Fruit fly (Drosophila melanogaster) whole organism, prepupa: ENCODE measurements around the gene CG42680.

ENCODE experiments used
- CG10631 ChIP-seq: fragments of 200-800 bp; sonication (Bioruptor generic); optimal IDR thresholded peaks from 2 replicates; lab custom pipeline; 2016; ENCODE audit warnings: missing biosample characterization, missing genetic modification characterization
- CG10669 ChIP-seq: fragments of 200-800 bp; sonication (Bioruptor generic); optimal IDR thresholded peaks from 3 replicates; lab custom pipeline; 2018; ENCODE audit warnings: missing biosample characterization, mild to moderate bottlenecking, missing genetic modification characterization, moderate library complexity
- CG11294 ChIP-seq: fragments of 200-800 bp; sonication (Bioruptor generic); IDR thresholded peaks from 2 replicates; pipeline ENCODE4 v1.3.6; 2022; ENCODE audit warnings: missing biosample characterization, missing genetic modification characterization
- CG11762 ChIP-seq: fragments of 200-800 bp; sonication (Bioruptor generic); optimal IDR thresholded peaks from 3 replicates; lab custom pipeline; 2016; ENCODE audit warnings: missing biosample characterization, missing genetic modification characterization; ENCODE audit not compliant: insufficient read depth
- CG15336 ChIP-seq: fragments of 200-800 bp; sonication (Bioruptor generic); IDR thresholded peaks from 2 replicates; pipeline ENCODE4 v1.3.6; 2022; ENCODE audit warnings: missing biosample characterization, missing genetic modification characterization
- CG3032 ChIP-seq: fragments of 200-800 bp; optimal IDR thresholded peaks from 2 replicates; lab custom pipeline; 2019; ENCODE audit warnings: missing biosample characterization, mild to moderate bottlenecking, missing genetic modification characterization, moderate library complexity
- CG31627 ChIP-seq: fragments of 200-800 bp; sonication (Bioruptor generic); optimal IDR thresholded peaks from 3 replicates; lab custom pipeline; 2016; ENCODE audit warnings: missing biosample characterization, missing genetic modification characterization
- CG32006 ChIP-seq: fragments of 200-800 bp; sonication (Bioruptor generic); optimal IDR thresholded peaks from 3 replicates; lab custom pipeline; 2017; ENCODE audit warnings: missing biosample characterization, mild to moderate bottlenecking, missing genetic modification characterization
- CG34406 ChIP-seq: fragments of 200-800 bp; sonication (Bioruptor generic); optimal IDR thresholded peaks from 3 replicates; lab custom pipeline; 2016; ENCODE audit warnings: missing biosample characterization, missing genetic modification characterization
- CG4318 ChIP-seq: fragments of 200-800 bp; sonication (Bioruptor generic); optimal IDR thresholded peaks from 3 replicates; lab custom pipeline; 2017; ENCODE audit warnings: missing biosample characterization, mild to moderate bottlenecking, missing genetic modification characterization
- CG6276 ChIP-seq: fragments of 200-800 bp; sonication (Bioruptor generic); optimal IDR thresholded peaks from 2 replicates; lab custom pipeline; 2017; ENCODE audit warnings: missing biosample characterization, mild to moderate bottlenecking, missing genetic modification characterization
- CG6792 ChIP-seq: fragments of 200-800 bp; sonication (Bioruptor generic); optimal IDR thresholded peaks from 3 replicates; lab custom pipeline; 2016; ENCODE audit warnings: missing biosample characterization, missing genetic modification characterization
- CG6808 ChIP-seq: fragments of 200-800 bp; sonication (Bioruptor generic); optimal IDR thresholded peaks from 3 replicates; lab custom pipeline; 2017; ENCODE audit warnings: missing biosample characterization, missing genetic modification characterization, mild to moderate bottlenecking, moderate library complexity, missing genetic modification reagents
- CG6854 ChIP-seq: fragments of 200-800 bp; sonication (Bioruptor generic); optimal IDR thresholded peaks from 2 replicates; lab custom pipeline; 2017; ENCODE audit warnings: missing biosample characterization, mild to moderate bottlenecking, missing genetic modification characterization
- CG7368 ChIP-seq: fragments of 200-800 bp; sonication (Bioruptor generic); optimal IDR thresholded peaks from 3 replicates; lab custom pipeline; 2016; ENCODE audit warnings: missing biosample characterization, missing genetic modification characterization
- CG8119 ChIP-seq: fragments of 200-800 bp; sonication (Bioruptor generic); IDR thresholded peaks from 3 replicates; pipeline ENCODE4 v1.3.6; 2022; ENCODE audit warnings: missing biosample characterization, missing genetic modification characterization
- CG8632 ChIP-seq: fragments of 200-800 bp; sonication (Bioruptor generic); optimal IDR thresholded peaks from 3 replicates; lab custom pipeline; 2016; ENCODE audit warnings: missing biosample characterization, missing genetic modification characterization
- CG9139 ChIP-seq: fragments of 200-800 bp; sonication (Bioruptor generic); optimal IDR thresholded peaks from 3 replicates; lab custom pipeline; 2017; ENCODE audit warnings: missing biosample characterization, mild to moderate bottlenecking, missing genetic modification characterization
- Eip75B ChIP-seq: fragments of 200-800 bp; sonication (Bioruptor generic); optimal IDR thresholded peaks from 3 replicates; lab custom pipeline; 2016; ENCODE audit warnings: missing biosample characterization, missing genetic modification characterization
- Eip78C ChIP-seq: fragments of 200-800 bp; sonication (Bioruptor generic); peaks from one replicate; lab custom pipeline; 2016; ENCODE audit warnings: missing biosample characterization, missing genetic modification characterization
- Ets96B ChIP-seq: fragments of 200-800 bp; optimal IDR thresholded peaks from 2 replicates; lab custom pipeline; 2019; ENCODE audit warnings: missing biosample characterization, mild to moderate bottlenecking, missing genetic modification characterization, moderate library complexity
- Gug ChIP-seq: fragments of 200-800 bp; sonication (Bioruptor generic); IDR thresholded peaks from 2 replicates; pipeline ENCODE4 v1.3.6; 2022; ENCODE audit warnings: missing biosample characterization, missing genetic modification characterization
- Hr39 ChIP-seq: fragments of 200-800 bp; sonication (Bioruptor generic); optimal IDR thresholded peaks from 2 replicates; lab custom pipeline; 2016; ENCODE audit warnings: missing biosample characterization, missing genetic modification characterization
- Hr4 ChIP-seq: fragments of 200-800 bp; sonication (Bioruptor generic); optimal IDR thresholded peaks from 3 replicates; lab custom pipeline; 2016; ENCODE audit warnings: missing biosample characterization, missing genetic modification characterization
- Lpt ChIP-seq: fragments of 200-800 bp; sonication (Bioruptor generic); optimal IDR thresholded peaks from 3 replicates; lab custom pipeline; 2016; ENCODE audit warnings: missing biosample characterization, missing genetic modification characterization
- Met ChIP-seq: fragments of 200-800 bp; sonication (Bioruptor generic); optimal IDR thresholded peaks from 3 replicates; lab custom pipeline; 2016; ENCODE audit warnings: missing biosample characterization, missing genetic modification characterization
- OdsH ChIP-seq: fragments of 200-800 bp; sonication (Bioruptor generic); optimal IDR thresholded peaks from 3 replicates; lab custom pipeline; 2016; ENCODE audit warnings: missing biosample characterization, missing genetic modification characterization
- Smox ChIP-seq: fragments of 200-800 bp; sonication (Bioruptor generic); optimal IDR thresholded peaks from 3 replicates; lab custom pipeline; 2016; ENCODE audit warnings: missing biosample characterization, missing genetic modification characterization
- Sox102F ChIP-seq: fragments of 200-800 bp; sonication (Bioruptor generic); optimal IDR thresholded peaks from 2 replicates; lab custom pipeline; 2016; ENCODE audit warnings: missing biosample characterization, mild to moderate bottlenecking, missing genetic modification characterization
- Sox14 ChIP-seq: fragments of 200-800 bp; sonication (Bioruptor generic); optimal IDR thresholded peaks from 3 replicates; lab custom pipeline; 2016; ENCODE audit warnings: missing biosample characterization, missing genetic modification characterization
- Sox15 ChIP-seq: fragments of 200-800 bp; sonication (Bioruptor generic); optimal IDR thresholded peaks from 3 replicates; lab custom pipeline; 2016; ENCODE audit warnings: missing biosample characterization, missing genetic modification characterization
- achi ChIP-seq: fragments of 200-800 bp; sonication (Bioruptor generic); optimal IDR thresholded peaks from 3 replicates; lab custom pipeline; 2016; ENCODE audit warnings: missing biosample characterization, missing genetic modification characterization
- acj6 ChIP-seq: fragments of 200-800 bp; sonication (Bioruptor generic); optimal IDR thresholded peaks from 3 replicates; lab custom pipeline; 2016; ENCODE audit warnings: missing biosample characterization, missing genetic modification characterization
- cyc ChIP-seq: fragments of 200-800 bp; sonication (Bioruptor generic); optimal IDR thresholded peaks from 3 replicates; lab custom pipeline; 2016; ENCODE audit warnings: missing biosample characterization, missing genetic modification characterization
- dac ChIP-seq: fragments of 200-800 bp; sonication (Bioruptor generic); optimal IDR thresholded peaks from 2 replicates; lab custom pipeline; 2017; ENCODE audit warnings: missing biosample characterization, mild to moderate bottlenecking, missing genetic modification characterization
- eg ChIP-seq: fragments of 200-800 bp; sonication (Bioruptor generic); IDR thresholded peaks from 3 replicates; pipeline ENCODE4 v1.3.6; 2022; ENCODE audit warnings: missing biosample characterization, missing genetic modification characterization
- esn ChIP-seq: fragments of 200-800 bp; sonication (Bioruptor generic); optimal IDR thresholded peaks from 2 replicates; lab custom pipeline; 2016; ENCODE audit warnings: missing biosample characterization, mild to moderate bottlenecking, missing genetic modification characterization, moderate library complexity
- fd85E ChIP-seq: fragments of 200-800 bp; sonication (Bioruptor generic); optimal IDR thresholded peaks from 3 replicates; lab custom pipeline; 2016; ENCODE audit warnings: missing biosample characterization, missing genetic modification characterization
- fkh ChIP-seq: fragments of 200-800 bp; sonication (Bioruptor generic); optimal IDR thresholded peaks from 3 replicates; lab custom pipeline; 2017; ENCODE audit warnings: missing biosample characterization, mild to moderate bottlenecking, missing genetic modification characterization, moderate library complexity
- lz ChIP-seq: fragments of 200-800 bp; sonication (Bioruptor generic); optimal IDR thresholded peaks from 3 replicates; lab custom pipeline; 2016; ENCODE audit warnings: missing biosample characterization, missing genetic modification characterization
- net ChIP-seq: fragments of 200-800 bp; sonication (Bioruptor generic); optimal IDR thresholded peaks from 3 replicates; lab custom pipeline; 2016; ENCODE audit warnings: missing biosample characterization, missing genetic modification characterization
- pdm3 ChIP-seq: fragments of 200-800 bp; sonication (Bioruptor generic); optimal IDR thresholded peaks from 3 replicates; lab custom pipeline; 2016; ENCODE audit warnings: missing biosample characterization, missing genetic modification characterization
- salr ChIP-seq, 2 experiments: fragments of 200-800 bp; sonication (Bioruptor generic); optimal IDR thresholded peaks; 3 replicates each; lab custom pipeline; 2016 to 2018; ENCODE audit warnings: missing biosample characterization in 2 of 2, missing genetic modification characterization in 2 of 2, mild to moderate bottlenecking in 1 of 2
- spab ChIP-seq: fragments of 200-800 bp; sonication (Bioruptor generic); optimal IDR thresholded peaks from 2 replicates; lab custom pipeline; 2017; ENCODE audit warnings: missing biosample characterization, mild to moderate bottlenecking, missing genetic modification characterization, missing genetic modification reagents
- svp ChIP-seq: fragments of 200-800 bp; sonication (Bioruptor generic); peaks from one replicate; lab custom pipeline; 2016; ENCODE audit warnings: missing biosample characterization, missing genetic modification characterization
- topi ChIP-seq: fragments of 200-800 bp; sonication (Bioruptor generic); optimal IDR thresholded peaks from 3 replicates; lab custom pipeline; 2016; ENCODE audit warnings: missing biosample characterization, missing genetic modification characterization
- vri ChIP-seq: fragments of 200-800 bp; sonication (Bioruptor generic); optimal IDR thresholded peaks from 3 replicates; lab custom pipeline; 2016; ENCODE audit warnings: missing biosample characterization, mild to moderate bottlenecking, missing genetic modification characterization

Gene CG42680

dm6 chr2L:14612998-14613955, 25.2 kb upstream of the CG42680 start:
- TF ChIP-seq spab = peak; percentile 28
- TF ChIP-seq CG6792 = peak; percentile 30
- TF ChIP-seq CG10631 (GFP tag; lab: Kevin White, UChicago) = peak; percentile 27
- TF ChIP-seq vri (GFP tag; lab: Kevin White, UChicago) = peak; percentile 21
- peak; percentile 16 for TF ChIP-seq CG10669
- TF ChIP-seq Eip75B = peak; percentile 3
- peak; percentile 21 for TF ChIP-seq CG3032 (tag; lab: Kevin White, UChicago)
- TF ChIP-seq OdsH (GFP tag; lab: Kevin White, UChicago) = peak; percentile 59
- peak; percentile 32 for TF ChIP-seq CG31627 (GFP tag; lab: Kevin White, UChicago)
- TF ChIP-seq CG6276 (GFP tag; lab: Kevin White, UChicago) = peak; percentile 61
- TF ChIP-seq CG32006 (GFP tag; lab: Kevin White, UChicago) = peak; percentile 78
- peak; percentile 51 for TF ChIP-seq lz (GFP tag; lab: Kevin White, UChicago)
- TF ChIP-seq Lpt (GFP tag; lab: Kevin White, UChicago) = no peak
- TF ChIP-seq CG9139 (GFP tag; lab: Kevin White, UChicago) = no peak
- TF ChIP-seq CG34406 (GFP tag; lab: Kevin White, UChicago) = peak; percentile 49
- no peak for TF ChIP-seq cyc
- no peak for TF ChIP-seq dac (GFP tag; lab: Kevin White, UChicago)
- TF ChIP-seq Smox (GFP tag; lab: Kevin White, UChicago) = peak; percentile 54
- peak; percentile 99 for TF ChIP-seq svp (GFP tag; lab: Kevin White, UChicago)
- TF ChIP-seq Sox14 = peak; percentile 22
- peak; percentile 11 for TF ChIP-seq fkh (GFP tag; lab: Kevin White, UChicago)
- no peak for TF ChIP-seq CG11294 (GFP tag; lab: Robert Waterston, UW)
- TF ChIP-seq CG11762 (GFP tag; lab: Kevin White, UChicago) = peak; percentile 36
- peak; percentile 66 for TF ChIP-seq CG15336 (GFP tag; lab: Robert Waterston, UW)
- TF ChIP-seq CG7368 (GFP tag; lab: Kevin White, UChicago) = no peak
- peak; percentile 57 for TF ChIP-seq net (GFP tag; lab: Kevin White, UChicago)
- TF ChIP-seq CG6808 (GFP tag; lab: Kevin White, UChicago) = no peak
- TF ChIP-seq Ets96B (tag; lab: Kevin White, UChicago) = peak; percentile 0
- TF ChIP-seq salr (GFP tag; optimal IDR thresholded peaks at IDR 0.05; lab: Kevin White, UChicago) = peak in 1 of 2 experiments; percentile 50
- TF ChIP-seq Met (GFP tag; lab: Kevin White, UChicago) = peak; percentile 64
- TF ChIP-seq CG4318 (GFP tag; lab: Kevin White, UChicago) = peak; percentile 61
- TF ChIP-seq fd85E (GFP tag; lab: Kevin White, UChicago) = no peak
- TF ChIP-seq CG6854 (GFP tag; lab: Kevin White, UChicago) = no peak
- TF ChIP-seq topi (GFP tag; lab: Kevin White, UChicago) = peak; percentile 37
- TF ChIP-seq pdm3 (GFP tag; lab: Kevin White, UChicago) = peak; percentile 48
- TF ChIP-seq Eip78C (GFP tag; lab: Kevin White, UChicago) = peak; percentile 56
- peak; percentile 17 for TF ChIP-seq acj6 (GFP tag; lab: Kevin White, UChicago)
- TF ChIP-seq Sox102F (GFP tag; lab: Kevin White, UChicago) = peak; percentile 25
- peak; percentile 49 for TF ChIP-seq Hr39
- peak; percentile 46 for TF ChIP-seq achi (GFP tag; lab: Kevin White, UChicago)
- TF ChIP-seq CG8632 = peak; percentile 40
- TF ChIP-seq esn (GFP tag; lab: Kevin White, UChicago) = peak; percentile 72
- TF ChIP-seq eg = peak; percentile 55; the same call in 2 of the 3 replicates
- TF ChIP-seq Hr4 (GFP tag; lab: Kevin White, UChicago) = peak; percentile 46
- peak; percentile 69 for TF ChIP-seq CG8119 (GFP tag; lab: Robert Waterston, UW)
- no peak for TF ChIP-seq Sox15 (GFP tag; lab: Kevin White, UChicago)
- TF ChIP-seq Gug (GFP tag; lab: Robert Waterston, UW) = peak; percentile 16; the same call in 1 of the 2 replicates
